Worm (Caenorhabditis elegans): ENCODE data around the gene F49F1.11.

ce11 chrIV:4114526-4114925 is 26.7 kb downstream of the F49F1.11 start, which contains the start of gene F49F1.15:
- TF ChIP-seq nhr-76 (tag; optimal IDR thresholded peaks at IDR 0.05) (no peak), F37D6.2 (tag; optimal IDR thresholded peaks at IDR 0.05) (no peak), daf-19 (GFP tag; conservative IDR thresholded peaks at IDR 0.05) (no peak), lin-13 (GFP tag; optimal IDR thresholded peaks at IDR 0.05) (no peak), Y105C5A.15 (GFP tag; IDR thresholded peaks at IDR 0.05) (no peak), nhr-237 (tag; optimal IDR thresholded peaks at IDR 0.05) (no peak), ama-1 (optimal IDR thresholded peaks at IDR 0.05) (no peak), nhr-28 (tag; optimal IDR thresholded peaks at IDR 0.05) (no peak), rbr-2 (tag; optimal IDR thresholded peaks at IDR 0.05) (no peak), egl-27 (tag; optimal IDR thresholded peaks at IDR 0.05) (no peak), ceh-44 (GFP tag; IDR thresholded peaks at IDR 0.05) (no peak), mes-2 (tag; optimal IDR thresholded peaks at IDR 0.05; ENCODE audit: poor library complexity, severe bottlenecking) (no peak), fos-1 (tag; optimal IDR thresholded peaks at IDR 0.05) (no peak), dve-1 (tag; optimal IDR thresholded peaks at IDR 0.05; ENCODE audit: insufficient read depth) (no peak)

Measured in whole organism, L4 larva.